Worm (Caenorhabditis elegans): ENCODE data around the gene C55B6.1.

DNA sequence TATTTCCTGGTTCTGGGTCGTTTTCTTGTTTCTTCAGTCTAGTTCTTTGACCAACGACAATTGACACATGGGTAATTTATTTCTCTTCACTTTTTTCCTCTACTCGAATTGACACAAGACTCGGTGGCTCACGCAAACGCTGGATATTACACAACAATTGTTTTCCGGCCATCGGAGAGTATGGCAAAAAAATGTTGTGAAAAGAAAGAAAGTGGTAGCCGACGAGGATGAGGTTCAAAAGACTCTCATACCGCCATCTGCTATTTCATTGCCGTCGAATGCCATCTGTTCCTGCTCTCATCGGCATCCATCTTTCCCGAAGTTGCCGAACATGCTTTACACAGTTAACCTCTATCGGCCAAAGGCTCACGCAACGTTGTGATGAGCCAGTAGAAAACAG, 36.6 kb downstream of the C55B6.1 start:
- no peak for TF ChIP-seq ztf-11 (tag; optimal IDR thresholded peaks at IDR 0.05)
- TF ChIP-seq unc-62 (GFP tag; optimal IDR thresholded peaks at IDR 0.05): no peak
- no peak for TF ChIP-seq crh-2 (tag; optimal IDR thresholded peaks at IDR 0.05)
- TF ChIP-seq snpc-4 (tag; optimal IDR thresholded peaks at IDR 0.05): no peak
- no peak for TF ChIP-seq nhr-237 (tag; optimal IDR thresholded peaks at IDR 0.05)
- no peak for TF ChIP-seq aly-2 (tag; optimal IDR thresholded peaks at IDR 0.05)
- TF ChIP-seq mab-5 (tag; optimal IDR thresholded peaks at IDR 0.05): peak; percentile 57
- no peak for TF ChIP-seq ceh-82 (tag; optimal IDR thresholded peaks at IDR 0.05)
- peak; percentile 87 for TF ChIP-seq F13H6.1 (tag; optimal IDR thresholded peaks at IDR 0.05)
- TF ChIP-seq gmeb-1 (tag; optimal IDR thresholded peaks at IDR 0.05): no peak
- TF ChIP-seq elt-1 (tag; optimal IDR thresholded peaks at IDR 0.05): no peak
- TF ChIP-seq mdl-1 (tag; optimal IDR thresholded peaks at IDR 0.05): no peak
- TF ChIP-seq nhr-23 (tag; optimal IDR thresholded peaks at IDR 0.05): no peak

Data from whole organism, L2 larva.